Fruit fly (Drosophila melanogaster): ENCODE results near the gene Ucp4C.

Ucp4C gene

DNA sequence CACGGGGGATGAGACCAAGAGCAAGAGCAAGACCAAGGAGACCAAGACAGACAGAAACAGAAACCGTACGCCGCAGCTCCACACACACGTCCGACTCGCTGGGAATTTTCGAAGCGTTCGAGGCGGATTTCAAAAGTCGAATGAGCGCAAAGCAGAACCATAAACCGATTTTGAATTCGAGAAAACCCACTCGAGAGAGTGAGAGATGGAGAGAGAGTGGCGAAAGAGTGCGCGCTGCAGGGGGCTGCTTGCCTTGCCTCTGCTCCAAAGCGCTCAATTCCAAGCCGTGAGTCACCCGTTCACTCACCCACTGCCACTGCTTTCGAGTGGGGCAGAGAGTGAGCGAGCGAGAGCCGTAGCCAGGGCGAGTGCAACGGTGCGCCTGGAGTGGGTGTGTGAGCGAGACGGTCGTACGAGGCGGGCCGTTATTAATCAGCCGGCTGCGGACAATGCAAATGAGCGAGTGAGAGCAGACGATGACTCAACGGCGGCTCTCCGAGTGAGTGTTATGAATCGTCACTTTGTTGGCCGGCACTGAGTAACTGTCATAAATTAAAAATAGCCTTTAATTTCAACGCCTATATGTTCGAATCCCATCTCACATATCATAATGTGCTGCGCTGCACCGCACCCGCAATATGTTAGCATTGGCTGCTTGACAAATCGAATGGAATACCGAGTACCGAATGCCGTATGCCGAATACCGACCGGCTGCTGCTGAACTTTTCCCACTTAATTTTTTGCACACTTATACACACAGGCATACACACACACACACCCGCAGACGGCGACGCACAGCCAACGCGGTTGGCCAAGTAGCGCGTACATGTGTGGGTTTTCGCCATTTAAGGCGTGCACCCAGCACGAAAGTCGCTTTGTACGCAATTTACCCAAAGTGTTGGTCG, 11.8 kb downstream of the Ucp4C start (continued):
- no peak for TF ChIP-seq tio (GFP tag; optimal IDR thresholded peaks at IDR 0.05)
- no peak for TF ChIP-seq CG7963 (GFP tag; IDR thresholded peaks at IDR 0.05; ENCODE audit: partially characterized antibody)
- peak; percentile 16 to 27 for TF ChIP-seq bsh (GFP tag; optimal IDR thresholded peaks at IDR 0.05)
- peak; percentile 31 for TF ChIP-seq HmgZ (tag; optimal IDR thresholded peaks at IDR 0.05)
- no peak for TF ChIP-seq CG11247 (GFP tag; IDR thresholded peaks at IDR 0.05)
- TF ChIP-seq yki (optimal IDR thresholded peaks at IDR 0.05), result peak; percentile 48
- TF ChIP-seq Stat92E (GFP tag; optimal IDR thresholded peaks at IDR 0.05), result peak in 1 of 3 experiments; percentile 79
- peak; percentile 17 for TF ChIP-seq CG13624 (GFP tag; optimal IDR thresholded peaks at IDR 0.05)
- TF ChIP-seq eve (GFP tag; optimal IDR thresholded peaks at IDR 0.05), result no peak
- no peak for TF ChIP-seq CG3995 (GFP tag; optimal IDR thresholded peaks at IDR 0.05)
- TF ChIP-seq CG31365 (tag; optimal IDR thresholded peaks at IDR 0.05), result peak; percentile 39
- TF ChIP-seq chm (GFP tag; IDR thresholded peaks at IDR 0.05), result no peak
- TF ChIP-seq CG4617 (GFP tag; optimal IDR thresholded peaks at IDR 0.05; ENCODE audit: borderline replicate concordance), result no peak
- TF ChIP-seq CG17186 (GFP tag; optimal IDR thresholded peaks at IDR 0.05), result no peak
- no peak for TF ChIP-seq CG9932 (GFP tag; IDR thresholded peaks at IDR 0.05)
- no peak for TF ChIP-seq ase (GFP tag; IDR thresholded peaks at IDR 0.05)
- no peak for TF ChIP-seq CG30431 (GFP tag; optimal IDR thresholded peaks at IDR 0.05)
- no peak for TF ChIP-seq ab (GFP tag; optimal IDR thresholded peaks at IDR 0.05)
- TF ChIP-seq CG14441 (GFP tag; IDR thresholded peaks at IDR 0.05), result no peak
- peak; percentile 73 for TF ChIP-seq BtbVII (GFP tag; optimal IDR thresholded peaks at IDR 0.05)
- TF ChIP-seq CG12769 (tag; optimal IDR thresholded peaks at IDR 0.05), result peak; percentile 23
- no peak for TF ChIP-seq fd102C (GFP tag; optimal IDR thresholded peaks at IDR 0.05)
- no peak for TF ChIP-seq CG9609 (GFP tag; optimal IDR thresholded peaks at IDR 0.05)
- TF ChIP-seq org-1 (GFP tag; optimal IDR thresholded peaks at IDR 0.05), result no peak
- TF ChIP-seq seq (GFP tag; IDR thresholded peaks at IDR 0.05), result no peak
- TF ChIP-seq slp2 (GFP tag; optimal IDR thresholded peaks at IDR 0.05), result no peak
- no peak for TF ChIP-seq Dref (GFP tag; IDR thresholded peaks at IDR 0.05)
- TF ChIP-seq CG12659 (GFP tag; optimal IDR thresholded peaks at IDR 0.05), result no peak
- TF ChIP-seq Abd-B (GFP tag; optimal IDR thresholded peaks at IDR 0.05), result no peak
- no peak for TF ChIP-seq Vsx1 (GFP tag; optimal IDR thresholded peaks at IDR 0.05)
- peak; percentile 39 for TF ChIP-seq Hmr (GFP tag; optimal IDR thresholded peaks at IDR 0.05)
- no peak for TF ChIP-seq CG4820 (GFP tag; optimal IDR thresholded peaks at IDR 0.05)
- TF ChIP-seq chn (GFP tag; optimal IDR thresholded peaks at IDR 0.05), result no peak
- TF ChIP-seq tll (GFP tag; optimal IDR thresholded peaks at IDR 0.05), result no peak
- TF ChIP-seq mld (GFP tag; IDR thresholded peaks at IDR 0.05; ENCODE audit: partially characterized antibody), result no peak
- TF ChIP-seq CG12299 (tag; optimal IDR thresholded peaks at IDR 0.05), result peak; percentile 64
- TF ChIP-seq CG31388 (GFP tag; optimal IDR thresholded peaks at IDR 0.05), result no peak
- TF ChIP-seq ac (GFP tag; optimal IDR thresholded peaks at IDR 0.05), result no peak
- TF ChIP-seq Dll (GFP tag; IDR thresholded peaks at IDR 0.05; ENCODE audit: partially characterized antibody), result no peak
- TF ChIP-seq CG10431 (GFP tag; optimal IDR thresholded peaks at IDR 0.05), result peak; percentile 35
- no peak for TF ChIP-seq Mad (GFP tag; optimal IDR thresholded peaks at IDR 0.05)
- TF ChIP-seq CG3281 (GFP tag; optimal IDR thresholded peaks at IDR 0.05), result peak; percentile 34
- TF ChIP-seq CG4854 (GFP tag; optimal IDR thresholded peaks at IDR 0.05), result no peak
- peak; percentile 83 for TF ChIP-seq HLHmδ (GFP tag; optimal IDR thresholded peaks at IDR 0.05)
- TF ChIP-seq CG3407 (GFP tag; optimal IDR thresholded peaks at IDR 0.05), result no peak
- TF ChIP-seq Dip3 (GFP tag; optimal IDR thresholded peaks at IDR 0.05), result no peak
- no peak for TF ChIP-seq Scr (GFP tag; IDR thresholded peaks at IDR 0.05; ENCODE audit: partially characterized antibody)
- no peak for TF ChIP-seq sr (GFP tag; IDR thresholded peaks at IDR 0.05)
- TF ChIP-seq CG1603 (tag; optimal IDR thresholded peaks at IDR 0.05), result no peak
